Fruit fly (Drosophila melanogaster) whole organism, adult: ENCODE results near the gene CG1640.

Source experiments
- CG14711 ChIP-seq: fragments of 200-800 bp; sonication (Bioruptor generic); optimal IDR thresholded peaks from 2 replicates; lab custom pipeline; 2018; ENCODE audit warnings: missing biosample characterization, mild to moderate bottlenecking, missing genetic modification characterization, moderate library complexity
- CG1620 ChIP-seq: fragments of 200-800 bp; sonication (Bioruptor generic); optimal IDR thresholded peaks from 2 replicates; lab custom pipeline; 2016; ENCODE audit warnings: missing biosample characterization, missing genetic modification characterization
- Crg-1 ChIP-seq: fragments of 200-800 bp; sonication (Bioruptor generic); optimal IDR thresholded peaks from 2 replicates; lab custom pipeline; 2016; ENCODE audit warnings: missing biosample characterization, missing genetic modification characterization
- Hr96 ChIP-seq: fragments of 200-800 bp; sonication (Bioruptor generic); optimal IDR thresholded peaks from 2 replicates; lab custom pipeline; 2016; ENCODE audit warnings: missing biosample characterization, missing genetic modification characterization
- bab1 ChIP-seq: fragments of 200-800 bp; sonication (Bioruptor generic); optimal IDR thresholded peaks from 3 replicates; lab custom pipeline; 2019; ENCODE audit warnings: missing biosample characterization, mild to moderate bottlenecking, missing genetic modification characterization, moderate library complexity
- tj ChIP-seq: fragments of 200-800 bp; sonication (Bioruptor generic); optimal IDR thresholded peaks from 3 replicates; lab custom pipeline; 2017; ENCODE audit warnings: missing biosample characterization, mild to moderate bottlenecking, missing genetic modification characterization, moderate library complexity

dm6 chrX:13412941-13413613 lies 42.7 kb downstream of the CG1640 start, which contains the start of the genes CG1998 and Set2:
- TF ChIP-seq tj (GFP tag; lab: Kevin White, UChicago) (peak; percentile 7), bab1 (peak; percentile 43), CG14711 (tag; lab: Kevin White, UChicago) (peak; percentile 91), CG1620 (peak; percentile 45), Crg-1 (GFP tag; lab: Kevin White, UChicago) (peak; percentile 31), Hr96 (no peak)
